Worm (Caenorhabditis elegans): ENCODE measurements around the gene hlh-26.
A peak's percentile ranks its signal among the peaks of the same experiment; 100 is the strongest.

hlh-26 gene

ce11 chrII:5554317-5554716 lies 20.8 kb upstream of the hlh-26 start, which contains the start of gene ins-12:
Gene ins-12 (plus strand): TSS chrII:5554617.
- TF ChIP-seq ets-7 (tag; optimal IDR thresholded peaks at IDR 0.05) (no peak), sea-1 (GFP tag; conservative IDR thresholded peaks at IDR 0.05) (no peak), hmg-4 (GFP tag; optimal IDR thresholded peaks at IDR 0.05) (no peak), scrt-1 (GFP tag; IDR thresholded peaks at IDR 0.05) (no peak), ceh-36 (tag; optimal IDR thresholded peaks at IDR 0.05) (no peak)

- no peak for TF ChIP-seq hnd-1 (tag; optimal IDR thresholded peaks at IDR 0.05)
Observed at ce11 chrII:5553531-5553930, 20.0 kb upstream of the hlh-26 start.

DNA sequence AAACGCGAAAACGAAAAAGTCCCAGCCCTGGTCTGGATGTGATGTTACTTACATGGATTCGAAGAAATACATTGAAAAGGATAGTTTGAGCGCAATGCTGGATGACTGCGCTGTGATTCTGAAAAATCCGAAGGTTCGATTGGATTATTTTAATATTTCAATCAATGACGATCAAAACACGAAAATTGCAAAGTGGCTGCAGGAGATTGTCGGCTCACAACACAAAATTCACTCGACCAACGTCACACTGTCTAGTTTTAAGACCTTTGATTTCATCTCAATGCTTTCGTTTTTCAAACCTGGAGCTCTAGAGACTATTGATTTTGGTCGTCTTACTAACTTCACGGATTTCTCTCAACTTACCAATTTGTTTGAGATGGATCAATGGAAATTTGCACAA lies 18.0 kb upstream of the hlh-26 start, which contains the start of gene C17C3.5:
Gene C17C3.5, plus strand, starts transcription at position 301 of the 400 bp plus-strand sequence.
- TF ChIP-seq flt-1 (GFP tag; IDR thresholded peaks at IDR 0.05) (no peak), F13C5.2 (tag; optimal IDR thresholded peaks at IDR 0.05) (no peak), hmbx-1 (tag; optimal IDR thresholded peaks at IDR 0.05) (no peak), hnd-1 (tag; optimal IDR thresholded peaks at IDR 0.05) (no peak), tbx-11 (GFP tag; IDR thresholded peaks at IDR 0.05) (no peak), ceh-13 (GFP tag; optimal IDR thresholded peaks at IDR 0.05) (no peak), aly-1 (tag; optimal IDR thresholded peaks at IDR 0.05) (no peak), ama-1 (optimal IDR thresholded peaks at IDR 0.05) (no peak), tra-4 (tag; optimal IDR thresholded peaks at IDR 0.05) (no peak), hmg-4 (GFP tag; optimal IDR thresholded peaks at IDR 0.05) (no peak), scrt-1 (GFP tag; IDR thresholded peaks at IDR 0.05) (no peak)

ce11 chrII:5549746-5550145 lies 16.2 kb upstream of the hlh-26 start, which contains the start of gene C17C3.6:
Gene C17C3.6 (plus strand): TSS chrII:5550046.
- TF ChIP-seq hmbx-1 (tag; optimal IDR thresholded peaks at IDR 0.05) (no peak), ets-7 (tag; optimal IDR thresholded peaks at IDR 0.05) (no peak), sea-1 (GFP tag; conservative IDR thresholded peaks at IDR 0.05) (no peak), aly-1 (tag; optimal IDR thresholded peaks at IDR 0.05) (no peak), ama-1 (optimal IDR thresholded peaks at IDR 0.05) (no peak), flt-1 (GFP tag; IDR thresholded peaks at IDR 0.05) (no peak), scrt-1 (GFP tag; IDR thresholded peaks at IDR 0.05) (no peak), hnd-1 (tag; optimal IDR thresholded peaks at IDR 0.05) (no peak), tbx-37 (GFP tag; conservative IDR thresholded peaks at IDR 0.05) (no peak), pes-1 (GFP tag; IDR thresholded peaks at IDR 0.05) (no peak), tra-4 (tag; optimal IDR thresholded peaks at IDR 0.05) (no peak), B0310.2 (tag; optimal IDR thresholded peaks at IDR 0.05) (no peak), ceh-13 (GFP tag; optimal IDR thresholded peaks at IDR 0.05) (no peak), tbx-11 (GFP tag; IDR thresholded peaks at IDR 0.05) (no peak), hmg-4 (GFP tag; optimal IDR thresholded peaks at IDR 0.05) (no peak), ceh-36 (tag; optimal IDR thresholded peaks at IDR 0.05) (no peak), F13C5.2 (tag; optimal IDR thresholded peaks at IDR 0.05) (no peak)

DNA sequence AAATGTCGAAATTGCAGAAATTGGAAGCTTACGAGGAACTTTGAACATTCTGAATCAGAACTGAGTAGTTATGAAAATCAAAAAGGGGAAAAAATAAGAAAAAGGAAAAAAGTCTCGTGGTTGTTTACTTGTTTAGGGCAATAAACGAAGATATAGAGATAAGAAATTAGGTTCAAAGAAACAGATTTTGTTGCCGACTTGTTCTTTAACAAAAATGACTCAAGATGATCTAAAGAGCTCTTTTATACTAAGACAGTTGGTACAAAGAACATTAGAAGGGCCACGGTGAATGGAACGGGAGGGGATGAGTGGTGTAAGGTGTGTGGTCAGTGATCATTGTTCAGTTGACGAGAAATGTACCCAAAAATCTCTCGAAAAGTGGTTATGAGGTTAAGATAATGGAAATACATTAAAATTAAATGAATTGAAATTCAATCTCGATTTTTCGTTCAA lies 13.9 kb upstream of the hlh-26 start, which contains the start of gene acdh-2:
Gene acdh-2, minus strand, starts transcription at position 51 of the 453 bp plus-strand sequence.
- TF ChIP-seq ceh-36 (tag; optimal IDR thresholded peaks at IDR 0.05) (no peak), F13C5.2 (tag; optimal IDR thresholded peaks at IDR 0.05) (no peak), tbx-11 (GFP tag; IDR thresholded peaks at IDR 0.05) (no peak), hmg-4 (GFP tag; optimal IDR thresholded peaks at IDR 0.05) (no peak), pes-1 (GFP tag; IDR thresholded peaks at IDR 0.05) (no peak), scrt-1 (GFP tag; IDR thresholded peaks at IDR 0.05) (no peak)

DNA sequence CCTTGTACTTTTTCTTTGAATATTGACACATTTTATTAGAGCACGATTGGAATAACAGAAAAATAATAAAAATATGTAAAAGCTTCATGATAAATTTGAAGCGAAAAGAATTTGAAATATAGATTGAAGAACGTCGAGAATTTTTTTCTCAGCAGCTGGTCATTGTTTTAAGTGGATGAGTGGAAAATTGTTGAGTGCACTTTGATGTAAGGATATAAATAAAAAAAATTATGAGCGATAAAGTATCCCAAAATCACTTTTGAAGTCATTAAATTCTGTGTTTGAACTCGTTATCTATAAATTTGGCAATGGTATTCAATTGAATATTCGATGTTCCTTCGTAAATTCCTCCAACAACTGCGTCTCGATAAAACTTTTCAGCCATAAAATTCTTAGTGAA lies 11.2 kb upstream of the hlh-26 start, which contains the start of gene ins-13:
Gene ins-13, minus strand, starts transcription at position 101 of the 400 bp plus-strand sequence.
- TF ChIP-seq aly-1 (tag; optimal IDR thresholded peaks at IDR 0.05) (no peak), pes-1 (GFP tag; IDR thresholded peaks at IDR 0.05) (no peak), hnd-1 (tag; optimal IDR thresholded peaks at IDR 0.05) (no peak), tbx-11 (GFP tag; IDR thresholded peaks at IDR 0.05) (no peak)

DNA sequence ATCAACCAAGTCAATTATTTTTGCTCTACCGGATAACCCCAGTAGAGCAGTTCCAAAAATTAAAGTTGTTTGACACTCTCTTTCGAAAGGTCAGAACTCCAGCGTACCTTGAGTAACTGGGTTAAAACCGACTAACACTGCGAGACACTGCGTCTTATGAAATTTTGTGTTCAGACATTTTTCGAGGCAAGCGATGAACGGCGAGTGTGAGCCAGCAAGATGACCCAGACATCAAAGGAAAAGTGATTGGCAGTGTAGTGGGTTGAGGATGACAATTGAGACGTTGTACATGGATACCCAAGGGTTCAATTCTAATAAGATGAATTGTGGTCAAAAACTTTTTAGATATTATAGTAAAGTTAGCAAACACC lies 10.6 kb upstream of the hlh-26 start:
- TF ChIP-seq scrt-1 (GFP tag; IDR thresholded peaks at IDR 0.05): no peak

- TF ChIP-seq pes-1 (GFP tag; IDR thresholded peaks at IDR 0.05) (peak; percentile 78), tbx-37 (GFP tag; conservative IDR thresholded peaks at IDR 0.05) (peak; percentile 59), F13C5.2 (tag; optimal IDR thresholded peaks at IDR 0.05) (peak; percentile 95), aly-1 (tag; optimal IDR thresholded peaks at IDR 0.05) (no peak), ceh-13 (GFP tag; optimal IDR thresholded peaks at IDR 0.05) (peak; percentile 30), ama-1 (optimal IDR thresholded peaks at IDR 0.05) (peak; percentile 100), hmbx-1 (tag; optimal IDR thresholded peaks at IDR 0.05) (peak; percentile 83), ceh-36 (tag; optimal IDR thresholded peaks at IDR 0.05) (peak; percentile 85), tra-4 (tag; optimal IDR thresholded peaks at IDR 0.05) (peak; percentile 88), scrt-1 (GFP tag; IDR thresholded peaks at IDR 0.05) (peak; percentile 78), ets-7 (tag; optimal IDR thresholded peaks at IDR 0.05) (peak; percentile 77), B0310.2 (tag; optimal IDR thresholded peaks at IDR 0.05) (peak; percentile 91), tbx-11 (GFP tag; IDR thresholded peaks at IDR 0.05) (peak; percentile 85), hnd-1 (tag; optimal IDR thresholded peaks at IDR 0.05) (peak; percentile 59), flt-1 (GFP tag; IDR thresholded peaks at IDR 0.05) (peak; percentile 60; the same call in 1 of the 2 replicates), sea-1 (GFP tag; conservative IDR thresholded peaks at IDR 0.05) (peak; percentile 90), hmg-4 (GFP tag; optimal IDR thresholded peaks at IDR 0.05) (peak; percentile 90)
Observed at ce11 chrII:5543476-5544144, 10.1 kb upstream of the hlh-26 start.

All from whole organism, early embryonic.